Worm (Caenorhabditis elegans) whole organism, mixed stage, embryonic: ENCODE data around the gene C14B9.10.

ENCODE experiments used
- M03D4.4 ChIP-seq: sonication (generic microtip); optimal IDR thresholded peaks from 2 replicates; lab custom pipeline; 2017; ENCODE audit warnings: mild to moderate bottlenecking, missing genetic modification characterization, missing compliant biosample characterization
- bed-3 ChIP-seq: fragments of 200-800 bp; sonication (Bioruptor generic); optimal IDR thresholded peaks from 3 replicates; lab custom pipeline; 2018; ENCODE audit warnings: mild to moderate bottlenecking, missing genetic modification characterization, moderate library complexity, missing compliant biosample characterization
- blmp-1 ChIP-seq: fragments of 150-350 bp; optimal IDR thresholded peaks from 2 replicates; lab custom pipeline; 2014; ENCODE audit warnings: missing biosample characterization, missing genetic modification characterization
- ceh-39 ChIP-seq: fragments of 150-350 bp; optimal IDR thresholded peaks from 2 replicates; lab custom pipeline; 2014; ENCODE audit warnings: missing biosample characterization, missing genetic modification characterization
- ces-1 ChIP-seq: fragments of 150-350 bp; optimal IDR thresholded peaks from 2 replicates; lab custom pipeline; 2014; ENCODE audit warnings: missing biosample characterization, missing genetic modification reagents, missing genetic modification characterization
- cnd-1 ChIP-seq: fragments of 200-800 bp; sonication (Bioruptor generic); optimal IDR thresholded peaks from 2 replicates; lab custom pipeline; 2018; ENCODE audit warnings: mild to moderate bottlenecking, missing genetic modification characterization, missing compliant biosample characterization
- drap-1 ChIP-seq: fragments of 200-800 bp; sonication (Bioruptor generic); optimal IDR thresholded peaks from 3 replicates; lab custom pipeline; 2018; ENCODE audit warnings: mild to moderate bottlenecking, missing genetic modification characterization, missing compliant biosample characterization
- elt-1 ChIP-seq: sonication (generic microtip); optimal IDR thresholded peaks from 2 replicates; lab custom pipeline; 2017; ENCODE audit warnings: missing genetic modification characterization, mild to moderate bottlenecking, missing compliant biosample characterization, antibody characterized with exemption, moderate library complexity, borderline replicate concordance; ENCODE audit not compliant: insufficient read depth
- flh-1 ChIP-seq: fragments of 200-800 bp; sonication (Bioruptor generic); optimal IDR thresholded peaks from 2 replicates; lab custom pipeline; 2018; ENCODE audit warnings: mild to moderate bottlenecking, missing genetic modification characterization, moderate library complexity, missing compliant biosample characterization
- ham-2 ChIP-seq: fragments of 200-800 bp; sonication (Bioruptor generic); optimal IDR thresholded peaks from 2 replicates; lab custom pipeline; 2018; ENCODE audit warnings: mild to moderate bottlenecking, missing genetic modification characterization, missing compliant biosample characterization
- hlh-1 ChIP-seq: fragments of 150-350 bp; optimal IDR thresholded peaks from 2 replicates; lab custom pipeline; 2014; ENCODE audit warnings: missing biosample characterization, missing genetic modification reagents, missing genetic modification characterization
- lin-32 ChIP-seq: fragments of 200-800 bp; sonication (Bioruptor generic); optimal IDR thresholded peaks from 2 replicates; lab custom pipeline; 2018; ENCODE audit warnings: mild to moderate bottlenecking, missing genetic modification characterization, missing compliant biosample characterization
- lsy-2 ChIP-seq: fragments of 150-350 bp; optimal IDR thresholded peaks from 2 replicates; lab custom pipeline; 2014; ENCODE audit warnings: missing biosample characterization, missing genetic modification characterization
- mep-1 ChIP-seq: fragments of 150-350 bp; optimal IDR thresholded peaks from 2 replicates; lab custom pipeline; 2017; ENCODE audit warnings: missing biosample characterization, missing genetic modification reagents, missing genetic modification characterization, inconsistent platforms
- mls-2 ChIP-seq: sonication (generic microtip); optimal IDR thresholded peaks from 2 replicates; lab custom pipeline; 2016; ENCODE audit warnings: mild to moderate bottlenecking, missing genetic modification characterization, moderate library complexity, missing compliant biosample characterization
- nhr-2 ChIP-seq: fragments of 150-350 bp; optimal IDR thresholded peaks from 2 replicates; lab custom pipeline; 2014; ENCODE audit warnings: missing biosample characterization, missing genetic modification characterization
- nhr-237 ChIP-seq: fragments of 150-350 bp; optimal IDR thresholded peaks from 2 replicates; lab custom pipeline; 2014; ENCODE audit warnings: missing biosample characterization, missing genetic modification characterization
- nhr-28 ChIP-seq: fragments of 150-350 bp; optimal IDR thresholded peaks from 2 replicates; lab custom pipeline; 2014; ENCODE audit warnings: missing biosample characterization, missing genetic modification characterization
- nhr-76 ChIP-seq: sonication (generic microtip); optimal IDR thresholded peaks from 2 replicates; lab custom pipeline; 2017; ENCODE audit warnings: missing biosample characterization, missing genetic modification characterization
- pha-4 ChIP-seq: fragments of 150-350 bp; optimal IDR thresholded peaks from 2 replicates; lab custom pipeline; 2018; ENCODE audit warnings: missing biosample characterization, missing genetic modification reagents, missing genetic modification characterization
- sem-2 ChIP-seq: fragments of 200-800 bp; sonication (Bioruptor generic); optimal IDR thresholded peaks from 2 replicates; lab custom pipeline; 2018; ENCODE audit warnings: mild to moderate bottlenecking, missing genetic modification characterization, missing compliant biosample characterization
- snpc-4 ChIP-seq: fragments of 150-350 bp; optimal IDR thresholded peaks from 2 replicates; lab custom pipeline; 2014; ENCODE audit warnings: missing biosample characterization, missing genetic modification characterization
- tbx-8 ChIP-seq: fragments of 200-800 bp; sonication (Bioruptor generic); optimal IDR thresholded peaks from 2 replicates; lab custom pipeline; 2018; ENCODE audit warnings: mild to moderate bottlenecking, missing genetic modification characterization, moderate library complexity, missing compliant biosample characterization
- unc-120 ChIP-seq: sonication (generic microtip); optimal IDR thresholded peaks from 2 replicates; lab custom pipeline; 2017; ENCODE audit warnings: missing genetic modification characterization, missing compliant biosample characterization; ENCODE audit not compliant: poor library complexity, severe bottlenecking
- unc-39 ChIP-seq: fragments of 150-350 bp; optimal IDR thresholded peaks from 2 replicates; lab custom pipeline; 2014; ENCODE audit warnings: missing biosample characterization, missing genetic modification characterization
- unc-62 ChIP-seq: fragments of 150-350 bp; optimal IDR thresholded peaks from 2 replicates; lab custom pipeline; 2014; ENCODE audit warnings: missing biosample characterization, missing genetic modification reagents, missing genetic modification characterization
- zip-8 ChIP-seq: fragments of 150-350 bp; optimal IDR thresholded peaks from 2 replicates; lab custom pipeline; 2014; ENCODE audit warnings: missing biosample characterization, missing genetic modification characterization

Gene C14B9.10

ce11 chrIII:8125234-8125633 is 5.4 kb upstream of the C14B9.10 start:
- peak; percentile 11 for TF ChIP-seq lsy-2 (tag; lab: Kevin White, UChicago)
- TF ChIP-seq zip-8 (tag; lab: Kevin White, UChicago), result no peak
- TF ChIP-seq unc-120 (tag; lab: Kevin White, UChicago), result peak; percentile 90
- no peak for TF ChIP-seq ceh-39 (tag; lab: Kevin White, UChicago)
- TF ChIP-seq nhr-76 (tag; lab: Kevin White, UChicago), result no peak
- no peak for TF ChIP-seq unc-39 (tag; lab: Kevin White, UChicago)
- TF ChIP-seq tbx-8 (GFP tag; lab: Kevin White, UChicago), result no peak
- TF ChIP-seq pha-4, result peak; percentile 48
- no peak for TF ChIP-seq sem-2 (GFP tag; lab: Kevin White, UChicago)
- TF ChIP-seq elt-1 (tag; lab: Kevin White, UChicago), result no peak
- no peak for TF ChIP-seq nhr-28 (tag; lab: Kevin White, UChicago)
- peak; percentile 58 for TF ChIP-seq unc-62 (GFP tag; lab: Kevin White, UChicago)
- TF ChIP-seq ces-1 (GFP tag; lab: Kevin White, UChicago), result peak; percentile 70
- TF ChIP-seq nhr-2 (tag; lab: Kevin White, UChicago), result peak; percentile 43
- TF ChIP-seq nhr-237 (tag; lab: Kevin White, UChicago), result no peak

ce11 chrIII:8126978-8127377 is 3.7 kb upstream of the C14B9.10 start:
- TF ChIP-seq pha-4 (peak; percentile 15), unc-120 (tag; lab: Kevin White, UChicago) (peak; percentile 25), drap-1 (peak; percentile 50), hlh-1 (tag; lab: Kevin White, UChicago) (no peak), lsy-2 (tag; lab: Kevin White, UChicago) (peak; percentile 24), cnd-1 (tag; lab: Kevin White, UChicago) (peak; percentile 60), ham-2 (GFP tag; lab: Kevin White, UChicago) (peak; percentile 48), unc-62 (GFP tag; lab: Kevin White, UChicago) (no peak)
- TF ChIP-seq, all 35 proteins: peak for 6

- TF ChIP-seq flh-1 (GFP tag; lab: Kevin White, UChicago) (no peak), mls-2 (tag; lab: Kevin White, UChicago) (no peak), zip-8 (tag; lab: Kevin White, UChicago) (no peak)
These were observed 1.5 kb upstream of the C14B9.10 start for ce11 chrIII:8129195-8129594.

ce11 chrIII:8132496-8132895 is 1.8 kb downstream of the C14B9.10 start:
- TF ChIP-seq bed-3, result no peak
- peak; percentile 78 for TF ChIP-seq nhr-2 (tag; lab: Kevin White, UChicago)
- TF ChIP-seq pha-4, result peak; percentile 37

ce11 chrIII:8133346-8133745 is 2.7 kb downstream of the C14B9.10 start, which contains the start of gene C14B9.2:
TSS of gene C14B9.2 (plus strand) at chrIII:8133665.
- TF ChIP-seq snpc-4 (tag; lab: Kevin White, UChicago) (no peak), unc-120 (tag; lab: Kevin White, UChicago) (no peak)
- TF ChIP-seq, all 35 proteins: peak for 0

ce11 chrIII:8136517-8137099 is 6.0 kb downstream of the C14B9.10 start:
- TF ChIP-seq pha-4 (peak; percentile 68), drap-1 (no peak)
- TF ChIP-seq, all 35 proteins: peak for 1

- TF ChIP-seq hlh-1 (tag; lab: Kevin White, UChicago) (peak; percentile 64), M03D4.4 (tag; lab: Kevin White, UChicago) (no peak), blmp-1 (tag; lab: Kevin White, UChicago) (no peak), mep-1 (tag; lab: Kevin White, UChicago) (no peak), drap-1 (no peak), zip-8 (tag; lab: Kevin White, UChicago) (no peak), nhr-237 (tag; lab: Kevin White, UChicago) (peak; percentile 23), lin-32 (GFP tag; lab: Kevin White, UChicago) (no peak)
These were observed 7.1 kb downstream of the C14B9.10 start, which contains the start of gene hsp-12.2 for ce11 chrIII:8137777-8138176. TSS of gene hsp-12.2 (plus strand) at chrIII:8138077.
